Worm (Caenorhabditis elegans) whole organism, mixed stage, embryonic: ENCODE measurements around the gene msp-45.

Experiments
- bed-3 ChIP-seq: fragments of 200-800 bp; sonication (Bioruptor generic); optimal IDR thresholded peaks from 3 replicates; lab custom pipeline; 2018; ENCODE audit warnings: mild to moderate bottlenecking, missing genetic modification characterization, moderate library complexity, missing compliant biosample characterization
- blmp-1 ChIP-seq: fragments of 150-350 bp; optimal IDR thresholded peaks from 2 replicates; lab custom pipeline; 2014; ENCODE audit warnings: missing biosample characterization, missing genetic modification characterization
- ceh-39 ChIP-seq: fragments of 150-350 bp; optimal IDR thresholded peaks from 2 replicates; lab custom pipeline; 2014; ENCODE audit warnings: missing biosample characterization, missing genetic modification characterization
- ceh-43 ChIP-seq: fragments of 200-800 bp; sonication (Bioruptor generic); optimal IDR thresholded peaks from 2 replicates; lab custom pipeline; 2018; ENCODE audit warnings: mild to moderate bottlenecking, missing genetic modification characterization, moderate library complexity, missing compliant biosample characterization
- ceh-83 ChIP-seq: fragments of 200-800 bp; sonication (Bioruptor generic); optimal IDR thresholded peaks from 2 replicates; lab custom pipeline; 2018; ENCODE audit warnings: mild to moderate bottlenecking, missing genetic modification characterization, missing compliant biosample characterization
- ces-1 ChIP-seq: fragments of 150-350 bp; optimal IDR thresholded peaks from 2 replicates; lab custom pipeline; 2014; ENCODE audit warnings: missing biosample characterization, missing genetic modification reagents, missing genetic modification characterization
- cnd-1 ChIP-seq: fragments of 200-800 bp; sonication (Bioruptor generic); optimal IDR thresholded peaks from 2 replicates; lab custom pipeline; 2018; ENCODE audit warnings: mild to moderate bottlenecking, missing genetic modification characterization, missing compliant biosample characterization
- drap-1 ChIP-seq: fragments of 200-800 bp; sonication (Bioruptor generic); optimal IDR thresholded peaks from 3 replicates; lab custom pipeline; 2018; ENCODE audit warnings: mild to moderate bottlenecking, missing genetic modification characterization, missing compliant biosample characterization
- elt-1 ChIP-seq: sonication (generic microtip); optimal IDR thresholded peaks from 2 replicates; lab custom pipeline; 2017; ENCODE audit warnings: missing genetic modification characterization, mild to moderate bottlenecking, missing compliant biosample characterization, antibody characterized with exemption, moderate library complexity, borderline replicate concordance; ENCODE audit not compliant: insufficient read depth
- elt-3 ChIP-seq: fragments of 150-350 bp; optimal IDR thresholded peaks from 2 replicates; lab custom pipeline; 2014; ENCODE audit warnings: missing biosample characterization, missing genetic modification characterization
- flh-1 ChIP-seq: fragments of 200-800 bp; sonication (Bioruptor generic); optimal IDR thresholded peaks from 2 replicates; lab custom pipeline; 2018; ENCODE audit warnings: mild to moderate bottlenecking, missing genetic modification characterization, moderate library complexity, missing compliant biosample characterization
- ham-2 ChIP-seq: fragments of 200-800 bp; sonication (Bioruptor generic); optimal IDR thresholded peaks from 2 replicates; lab custom pipeline; 2018; ENCODE audit warnings: mild to moderate bottlenecking, missing genetic modification characterization, missing compliant biosample characterization
- hlh-1 ChIP-seq: fragments of 150-350 bp; optimal IDR thresholded peaks from 2 replicates; lab custom pipeline; 2014; ENCODE audit warnings: missing biosample characterization, missing genetic modification reagents, missing genetic modification characterization
- lin-13 ChIP-seq: fragments of 150-350 bp; optimal IDR thresholded peaks from 2 replicates; lab custom pipeline; 2014; ENCODE audit warnings: missing biosample characterization, missing genetic modification characterization
- lin-32 ChIP-seq: fragments of 200-800 bp; sonication (Bioruptor generic); optimal IDR thresholded peaks from 2 replicates; lab custom pipeline; 2018; ENCODE audit warnings: mild to moderate bottlenecking, missing genetic modification characterization, missing compliant biosample characterization
- lsy-2 ChIP-seq: fragments of 150-350 bp; optimal IDR thresholded peaks from 2 replicates; lab custom pipeline; 2014; ENCODE audit warnings: missing biosample characterization, missing genetic modification characterization
- mab-5 ChIP-seq: fragments of 150-350 bp; optimal IDR thresholded peaks from 2 replicates; lab custom pipeline; 2014; ENCODE audit warnings: missing biosample characterization, missing genetic modification characterization
- mep-1 ChIP-seq: fragments of 150-350 bp; optimal IDR thresholded peaks from 2 replicates; lab custom pipeline; 2017; ENCODE audit warnings: missing biosample characterization, missing genetic modification reagents, missing genetic modification characterization, inconsistent platforms
- mls-2 ChIP-seq: sonication (generic microtip); optimal IDR thresholded peaks from 2 replicates; lab custom pipeline; 2016; ENCODE audit warnings: mild to moderate bottlenecking, missing genetic modification characterization, moderate library complexity, missing compliant biosample characterization
- nhr-12 ChIP-seq: fragments of 150-350 bp; optimal IDR thresholded peaks from 2 replicates; lab custom pipeline; 2014; ENCODE audit warnings: missing biosample characterization, missing genetic modification characterization
- nhr-2 ChIP-seq: fragments of 150-350 bp; optimal IDR thresholded peaks from 2 replicates; lab custom pipeline; 2014; ENCODE audit warnings: missing biosample characterization, missing genetic modification characterization
- nhr-237 ChIP-seq: fragments of 150-350 bp; optimal IDR thresholded peaks from 2 replicates; lab custom pipeline; 2014; ENCODE audit warnings: missing biosample characterization, missing genetic modification characterization
- nhr-28 ChIP-seq: fragments of 150-350 bp; optimal IDR thresholded peaks from 2 replicates; lab custom pipeline; 2014; ENCODE audit warnings: missing biosample characterization, missing genetic modification characterization
- nhr-76 ChIP-seq: sonication (generic microtip); optimal IDR thresholded peaks from 2 replicates; lab custom pipeline; 2017; ENCODE audit warnings: missing biosample characterization, missing genetic modification characterization
- sem-2 ChIP-seq: fragments of 200-800 bp; sonication (Bioruptor generic); optimal IDR thresholded peaks from 2 replicates; lab custom pipeline; 2018; ENCODE audit warnings: mild to moderate bottlenecking, missing genetic modification characterization, missing compliant biosample characterization
- snpc-4 ChIP-seq: fragments of 150-350 bp; optimal IDR thresholded peaks from 2 replicates; lab custom pipeline; 2014; ENCODE audit warnings: missing biosample characterization, missing genetic modification characterization
- sptf-1 ChIP-seq: sonication (generic microtip); optimal IDR thresholded peaks from 2 replicates; lab custom pipeline; 2017; ENCODE audit warnings: mild to moderate bottlenecking, missing genetic modification characterization, moderate library complexity, missing compliant biosample characterization
- tbx-8 ChIP-seq: fragments of 200-800 bp; sonication (Bioruptor generic); optimal IDR thresholded peaks from 2 replicates; lab custom pipeline; 2018; ENCODE audit warnings: mild to moderate bottlenecking, missing genetic modification characterization, moderate library complexity, missing compliant biosample characterization
- unc-120 ChIP-seq: sonication (generic microtip); optimal IDR thresholded peaks from 2 replicates; lab custom pipeline; 2017; ENCODE audit warnings: missing genetic modification characterization, missing compliant biosample characterization; ENCODE audit not compliant: poor library complexity, severe bottlenecking
- unc-39 ChIP-seq: fragments of 150-350 bp; optimal IDR thresholded peaks from 2 replicates; lab custom pipeline; 2014; ENCODE audit warnings: missing biosample characterization, missing genetic modification characterization
- unc-62 ChIP-seq: fragments of 150-350 bp; optimal IDR thresholded peaks from 2 replicates; lab custom pipeline; 2014; ENCODE audit warnings: missing biosample characterization, missing genetic modification reagents, missing genetic modification characterization
- zip-8 ChIP-seq: fragments of 150-350 bp; optimal IDR thresholded peaks from 2 replicates; lab custom pipeline; 2014; ENCODE audit warnings: missing biosample characterization, missing genetic modification characterization
- ztf-11 ChIP-seq: fragments of 150-350 bp; optimal IDR thresholded peaks from 2 replicates; lab custom pipeline; 2014; ENCODE audit warnings: missing biosample characterization, missing genetic modification characterization

The msp-45 gene

DNA sequence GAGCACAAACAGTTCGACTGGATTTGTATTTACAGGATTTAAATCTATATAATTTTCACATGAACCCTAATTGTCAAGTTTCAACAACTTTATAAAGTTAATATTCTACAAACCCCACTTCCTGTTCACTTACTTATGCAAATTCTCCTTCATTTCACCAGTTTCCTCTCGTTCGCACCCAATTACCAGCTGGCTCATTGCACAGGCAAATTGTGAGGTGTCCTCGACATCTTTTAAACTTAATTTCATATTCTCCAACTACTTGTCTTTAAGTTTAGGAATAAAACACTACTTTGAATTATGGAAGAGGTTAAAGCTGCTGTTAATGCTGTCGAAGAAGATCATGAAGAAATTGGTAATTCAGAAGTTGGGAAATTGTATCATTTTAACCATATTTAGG lies 15.6 kb upstream of the msp-45 start, which contains the start of gene C27D6.1:
C27D6.1 (plus strand) TSS at position 301 of the 400 bp plus-strand sequence.
- TF ChIP-seq hlh-1 (no peak), flh-1 (GFP tag; lab: Kevin White, UChicago) (no peak), nhr-28 (tag; lab: Kevin White, UChicago) (no peak), lsy-2 (no peak), ztf-11 (no peak), nhr-2 (tag; lab: Kevin White, UChicago) (no peak), unc-62 (GFP tag; lab: Kevin White, UChicago) (no peak), mls-2 (no peak)

- TF ChIP-seq lin-32 (GFP tag; lab: Kevin White, UChicago): no peak
- no peak for TF ChIP-seq elt-3 (tag; lab: Kevin White, UChicago)
- TF ChIP-seq snpc-4: no peak
- no peak for TF ChIP-seq sem-2 (GFP tag; lab: Kevin White, UChicago)
- TF ChIP-seq ceh-43 (GFP tag; lab: Kevin White, UChicago): no peak
- TF ChIP-seq unc-39 (tag; lab: Kevin White, UChicago): no peak
- TF ChIP-seq nhr-76 (tag; lab: Kevin White, UChicago): no peak
- no peak for TF ChIP-seq ceh-39 (tag; lab: Kevin White, UChicago)
- TF ChIP-seq lsy-2: no peak
- no peak for TF ChIP-seq mep-1 (tag; lab: Kevin White, UChicago)
- no peak for TF ChIP-seq elt-1 (tag; lab: Kevin White, UChicago)
- TF ChIP-seq cnd-1 (tag; lab: Kevin White, UChicago): no peak
- TF ChIP-seq ham-2 (GFP tag; lab: Kevin White, UChicago): no peak
- no peak for TF ChIP-seq nhr-28 (tag; lab: Kevin White, UChicago)
- TF ChIP-seq bed-3 (GFP tag; lab: Kevin White, UChicago): no peak
These were observed 14.7 kb upstream of the msp-45 start, which contains the start of gene C27D6.15 for ce11 chrII:5171610-5172009. TSS of gene C27D6.15 (plus strand) at chrII:5171910.

ce11 chrII:5170932-5171331 lies 14.0 kb upstream of the msp-45 start, which contains the start of gene srb-1:
TSS of gene srb-1 (minus strand) at chrII:5171032.
- TF ChIP-seq nhr-2 (tag; lab: Kevin White, UChicago) (no peak), mep-1 (tag; lab: Kevin White, UChicago) (no peak), lin-32 (GFP tag; lab: Kevin White, UChicago) (no peak), sptf-1 (tag; lab: Kevin White, UChicago) (no peak), mab-5 (tag; lab: Kevin White, UChicago) (no peak), cnd-1 (tag; lab: Kevin White, UChicago) (no peak), elt-1 (tag; lab: Kevin White, UChicago) (no peak), tbx-8 (GFP tag; lab: Kevin White, UChicago) (no peak), bed-3 (GFP tag; lab: Kevin White, UChicago) (no peak), nhr-76 (tag; lab: Kevin White, UChicago) (no peak), nhr-28 (tag; lab: Kevin White, UChicago) (no peak), drap-1 (GFP tag; lab: Kevin White, UChicago) (no peak), ceh-43 (GFP tag; lab: Kevin White, UChicago) (no peak), ceh-39 (tag; lab: Kevin White, UChicago) (no peak), zip-8 (no peak), ztf-11 (no peak), ces-1 (no peak), blmp-1 (tag; lab: Kevin White, UChicago) (no peak), lin-13 (no peak), unc-120 (tag; lab: Kevin White, UChicago) (no peak)

ce11 chrII:5166738-5167137 lies 9.9 kb upstream of the msp-45 start, which contains the start of gene srb-3:
TSS of gene srb-3 (minus strand) at chrII:5166838.
- no peak for TF ChIP-seq unc-39 (tag; lab: Kevin White, UChicago)
- TF ChIP-seq unc-62 (GFP tag; lab: Kevin White, UChicago): no peak
- no peak for TF ChIP-seq snpc-4
- no peak for TF ChIP-seq nhr-2 (tag; lab: Kevin White, UChicago)
- TF ChIP-seq nhr-76 (tag; lab: Kevin White, UChicago): no peak
- no peak for TF ChIP-seq ceh-83 (GFP tag; lab: Kevin White, UChicago)
- no peak for TF ChIP-seq nhr-12 (tag; lab: Kevin White, UChicago)
- TF ChIP-seq lsy-2: no peak
- TF ChIP-seq elt-3 (tag; lab: Kevin White, UChicago): no peak
- no peak for TF ChIP-seq lin-13
- TF ChIP-seq nhr-237: no peak
- no peak for TF ChIP-seq tbx-8 (GFP tag; lab: Kevin White, UChicago)
- no peak for TF ChIP-seq zip-8
- TF ChIP-seq sptf-1 (tag; lab: Kevin White, UChicago): no peak
- TF ChIP-seq ceh-39 (tag; lab: Kevin White, UChicago): no peak
- no peak for TF ChIP-seq sem-2 (GFP tag; lab: Kevin White, UChicago)
- TF ChIP-seq ztf-11: no peak
- no peak for TF ChIP-seq ces-1
- no peak for TF ChIP-seq drap-1 (GFP tag; lab: Kevin White, UChicago)
